Fruit fly (Drosophila melanogaster) whole organism, prepupa: ENCODE measurements around the gene CG42264.
A peak's percentile ranks its signal among the peaks of the same experiment; 100 is the strongest.

Experiments used
- CG10631 ChIP-seq: fragments of 200-800 bp; sonication (Bioruptor generic); optimal IDR thresholded peaks from 2 replicates; lab custom pipeline; 2016; ENCODE audit warnings: missing biosample characterization, missing genetic modification characterization
- CG10669 ChIP-seq: fragments of 200-800 bp; sonication (Bioruptor generic); optimal IDR thresholded peaks from 3 replicates; lab custom pipeline; 2018; ENCODE audit warnings: missing biosample characterization, mild to moderate bottlenecking, missing genetic modification characterization, moderate library complexity
- CG11294 ChIP-seq: fragments of 200-800 bp; sonication (Bioruptor generic); IDR thresholded peaks from 2 replicates; pipeline ENCODE4 v1.3.6; 2022; ENCODE audit warnings: missing biosample characterization, missing genetic modification characterization
- CG11902 ChIP-seq: fragments of 200-800 bp; sonication (Bioruptor generic); optimal IDR thresholded peaks from 3 replicates; lab custom pipeline; 2016; ENCODE audit warnings: missing biosample characterization, missing genetic modification characterization
- CG15336 ChIP-seq: fragments of 200-800 bp; sonication (Bioruptor generic); IDR thresholded peaks from 2 replicates; pipeline ENCODE4 v1.3.6; 2022; ENCODE audit warnings: missing biosample characterization, missing genetic modification characterization
- CG1621 ChIP-seq: fragments of 200-800 bp; sonication (Bioruptor generic); optimal IDR thresholded peaks from 3 replicates; lab custom pipeline; 2018; ENCODE audit warnings: missing biosample characterization, mild to moderate bottlenecking, missing genetic modification characterization
- CG16779 ChIP-seq: fragments of 200-800 bp; sonication (Bioruptor generic); optimal IDR thresholded peaks from 3 replicates; lab custom pipeline; 2017; ENCODE audit warnings: missing biosample characterization, mild to moderate bottlenecking, missing genetic modification characterization
- CG3032 ChIP-seq: fragments of 200-800 bp; optimal IDR thresholded peaks from 2 replicates; lab custom pipeline; 2019; ENCODE audit warnings: missing biosample characterization, mild to moderate bottlenecking, missing genetic modification characterization, moderate library complexity
- CG31627 ChIP-seq: fragments of 200-800 bp; sonication (Bioruptor generic); optimal IDR thresholded peaks from 3 replicates; lab custom pipeline; 2016; ENCODE audit warnings: missing biosample characterization, missing genetic modification characterization
- CG34406 ChIP-seq: fragments of 200-800 bp; sonication (Bioruptor generic); optimal IDR thresholded peaks from 3 replicates; lab custom pipeline; 2016; ENCODE audit warnings: missing biosample characterization, missing genetic modification characterization
- CG3919 ChIP-seq: fragments of 200-800 bp; sonication (Bioruptor generic); optimal IDR thresholded peaks from 3 replicates; lab custom pipeline; 2016; ENCODE audit warnings: missing biosample characterization, missing genetic modification characterization
- CG4318 ChIP-seq: fragments of 200-800 bp; sonication (Bioruptor generic); optimal IDR thresholded peaks from 3 replicates; lab custom pipeline; 2017; ENCODE audit warnings: missing biosample characterization, mild to moderate bottlenecking, missing genetic modification characterization
- CG6792 ChIP-seq: fragments of 200-800 bp; sonication (Bioruptor generic); optimal IDR thresholded peaks from 3 replicates; lab custom pipeline; 2016; ENCODE audit warnings: missing biosample characterization, missing genetic modification characterization
- CG6808 ChIP-seq: fragments of 200-800 bp; sonication (Bioruptor generic); optimal IDR thresholded peaks from 3 replicates; lab custom pipeline; 2017; ENCODE audit warnings: missing biosample characterization, missing genetic modification characterization, mild to moderate bottlenecking, moderate library complexity, missing genetic modification reagents
- CG6854 ChIP-seq: fragments of 200-800 bp; sonication (Bioruptor generic); optimal IDR thresholded peaks from 2 replicates; lab custom pipeline; 2017; ENCODE audit warnings: missing biosample characterization, mild to moderate bottlenecking, missing genetic modification characterization
- CG7368 ChIP-seq: fragments of 200-800 bp; sonication (Bioruptor generic); optimal IDR thresholded peaks from 3 replicates; lab custom pipeline; 2016; ENCODE audit warnings: missing biosample characterization, missing genetic modification characterization
- CG8319 ChIP-seq: fragments of 200-800 bp; sonication (Bioruptor generic); optimal IDR thresholded peaks from 3 replicates; lab custom pipeline; 2016; ENCODE audit warnings: missing biosample characterization, missing genetic modification characterization
- CG8632 ChIP-seq: fragments of 200-800 bp; sonication (Bioruptor generic); optimal IDR thresholded peaks from 3 replicates; lab custom pipeline; 2016; ENCODE audit warnings: missing biosample characterization, missing genetic modification characterization
- Eip75B ChIP-seq: fragments of 200-800 bp; sonication (Bioruptor generic); optimal IDR thresholded peaks from 3 replicates; lab custom pipeline; 2016; ENCODE audit warnings: missing biosample characterization, missing genetic modification characterization
- Eip78C ChIP-seq: fragments of 200-800 bp; sonication (Bioruptor generic); peaks from one replicate; lab custom pipeline; 2016; ENCODE audit warnings: missing biosample characterization, missing genetic modification characterization
- Eip93F ChIP-seq: fragments of 200-800 bp; sonication (Bioruptor generic); optimal IDR thresholded peaks from 2 replicates; lab custom pipeline; 2016; ENCODE audit warnings: missing biosample characterization, mild to moderate bottlenecking, missing genetic modification characterization
- Ets21C ChIP-seq: fragments of 200-800 bp; sonication (Bioruptor generic); optimal IDR thresholded peaks from 3 replicates; lab custom pipeline; 2016; ENCODE audit warnings: missing biosample characterization, missing genetic modification characterization
- Ets96B ChIP-seq: fragments of 200-800 bp; optimal IDR thresholded peaks from 2 replicates; lab custom pipeline; 2019; ENCODE audit warnings: missing biosample characterization, mild to moderate bottlenecking, missing genetic modification characterization, moderate library complexity
- Gug ChIP-seq: fragments of 200-800 bp; sonication (Bioruptor generic); IDR thresholded peaks from 2 replicates; pipeline ENCODE4 v1.3.6; 2022; ENCODE audit warnings: missing biosample characterization, missing genetic modification characterization
- Hr38 ChIP-seq: sonication (Bioruptor generic); optimal IDR thresholded peaks from 2 replicates; lab custom pipeline; 2016; ENCODE audit warnings: missing biosample characterization, missing genetic modification characterization
- Hr39 ChIP-seq: fragments of 200-800 bp; sonication (Bioruptor generic); optimal IDR thresholded peaks from 2 replicates; lab custom pipeline; 2016; ENCODE audit warnings: missing biosample characterization, missing genetic modification characterization
- Hr4 ChIP-seq: fragments of 200-800 bp; sonication (Bioruptor generic); optimal IDR thresholded peaks from 3 replicates; lab custom pipeline; 2016; ENCODE audit warnings: missing biosample characterization, missing genetic modification characterization
- Met ChIP-seq: fragments of 200-800 bp; sonication (Bioruptor generic); optimal IDR thresholded peaks from 3 replicates; lab custom pipeline; 2016; ENCODE audit warnings: missing biosample characterization, missing genetic modification characterization
- OdsH ChIP-seq: fragments of 200-800 bp; sonication (Bioruptor generic); optimal IDR thresholded peaks from 3 replicates; lab custom pipeline; 2016; ENCODE audit warnings: missing biosample characterization, missing genetic modification characterization
- Sox102F ChIP-seq: fragments of 200-800 bp; sonication (Bioruptor generic); optimal IDR thresholded peaks from 2 replicates; lab custom pipeline; 2016; ENCODE audit warnings: missing biosample characterization, mild to moderate bottlenecking, missing genetic modification characterization
- Sox14 ChIP-seq: fragments of 200-800 bp; sonication (Bioruptor generic); optimal IDR thresholded peaks from 3 replicates; lab custom pipeline; 2016; ENCODE audit warnings: missing biosample characterization, missing genetic modification characterization
- Sox15 ChIP-seq: fragments of 200-800 bp; sonication (Bioruptor generic); optimal IDR thresholded peaks from 3 replicates; lab custom pipeline; 2016; ENCODE audit warnings: missing biosample characterization, missing genetic modification characterization
- acj6 ChIP-seq: fragments of 200-800 bp; sonication (Bioruptor generic); optimal IDR thresholded peaks from 3 replicates; lab custom pipeline; 2016; ENCODE audit warnings: missing biosample characterization, missing genetic modification characterization
- cyc ChIP-seq: fragments of 200-800 bp; sonication (Bioruptor generic); optimal IDR thresholded peaks from 3 replicates; lab custom pipeline; 2016; ENCODE audit warnings: missing biosample characterization, missing genetic modification characterization
- dac ChIP-seq: fragments of 200-800 bp; sonication (Bioruptor generic); optimal IDR thresholded peaks from 2 replicates; lab custom pipeline; 2017; ENCODE audit warnings: missing biosample characterization, mild to moderate bottlenecking, missing genetic modification characterization
- dsx ChIP-seq: fragments of 200-800 bp; optimal IDR thresholded peaks from 3 replicates; lab custom pipeline; 2019; ENCODE audit warnings: missing biosample characterization, mild to moderate bottlenecking, missing genetic modification characterization, moderate library complexity; ENCODE audit not compliant: poor library complexity, severe bottlenecking
- fd85E ChIP-seq: fragments of 200-800 bp; sonication (Bioruptor generic); optimal IDR thresholded peaks from 3 replicates; lab custom pipeline; 2016; ENCODE audit warnings: missing biosample characterization, missing genetic modification characterization
- fkh ChIP-seq: fragments of 200-800 bp; sonication (Bioruptor generic); optimal IDR thresholded peaks from 3 replicates; lab custom pipeline; 2017; ENCODE audit warnings: missing biosample characterization, mild to moderate bottlenecking, missing genetic modification characterization, moderate library complexity
- lz ChIP-seq: fragments of 200-800 bp; sonication (Bioruptor generic); optimal IDR thresholded peaks from 3 replicates; lab custom pipeline; 2016; ENCODE audit warnings: missing biosample characterization, missing genetic modification characterization
- net ChIP-seq: fragments of 200-800 bp; sonication (Bioruptor generic); optimal IDR thresholded peaks from 3 replicates; lab custom pipeline; 2016; ENCODE audit warnings: missing biosample characterization, missing genetic modification characterization
- pdm3 ChIP-seq: fragments of 200-800 bp; sonication (Bioruptor generic); optimal IDR thresholded peaks from 3 replicates; lab custom pipeline; 2016; ENCODE audit warnings: missing biosample characterization, missing genetic modification characterization
- spab ChIP-seq: fragments of 200-800 bp; sonication (Bioruptor generic); optimal IDR thresholded peaks from 2 replicates; lab custom pipeline; 2017; ENCODE audit warnings: missing biosample characterization, mild to moderate bottlenecking, missing genetic modification characterization, missing genetic modification reagents
- topi ChIP-seq: fragments of 200-800 bp; sonication (Bioruptor generic); optimal IDR thresholded peaks from 3 replicates; lab custom pipeline; 2016; ENCODE audit warnings: missing biosample characterization, missing genetic modification characterization
- vri ChIP-seq: fragments of 200-800 bp; sonication (Bioruptor generic); optimal IDR thresholded peaks from 3 replicates; lab custom pipeline; 2016; ENCODE audit warnings: missing biosample characterization, mild to moderate bottlenecking, missing genetic modification characterization

The CG42264 gene

dm6 chrX:5745840-5746815 lies 30.3 kb downstream of the CG42264 start (continued):
- TF ChIP-seq CG16779 (tag; lab: Kevin White, UChicago) (peak; percentile 43), CG31627 (GFP tag; lab: Kevin White, UChicago) (peak; percentile 71), topi (GFP tag; lab: Kevin White, UChicago) (peak; percentile 74), CG3032 (tag; lab: Kevin White, UChicago) (peak; percentile 66), vri (GFP tag; lab: Kevin White, UChicago) (peak; percentile 67), fkh (peak; percentile 81), CG6808 (peak; percentile 61), Gug (GFP tag; lab: Robert Waterston, UW) (peak; percentile 66), CG8319 (GFP tag; lab: Kevin White, UChicago) (peak; percentile 33), CG6792 (GFP tag; lab: Kevin White, UChicago) (peak; percentile 75), Ets96B (tag; lab: Kevin White, UChicago) (peak; percentile 57), CG11902 (GFP tag; lab: Kevin White, UChicago) (peak; percentile 73), CG10669 (GFP tag; lab: Kevin White, UChicago) (peak; percentile 69), Ets21C (GFP tag; lab: Kevin White, UChicago) (peak; percentile 75), Sox102F (GFP tag; lab: Kevin White, UChicago) (peak; percentile 65), Eip78C (GFP tag; lab: Kevin White, UChicago) (peak; percentile 88), Eip75B (GFP tag; lab: Kevin White, UChicago) (peak; percentile 61), CG4318 (GFP tag; lab: Kevin White, UChicago) (peak; percentile 58), CG10631 (GFP tag; lab: Kevin White, UChicago) (peak; percentile 75), lz (GFP tag; lab: Kevin White, UChicago) (peak; percentile 76), OdsH (GFP tag; lab: Kevin White, UChicago) (peak; percentile 73), fd85E (GFP tag; lab: Kevin White, UChicago) (peak; percentile 17), CG34406 (GFP tag; lab: Kevin White, UChicago) (peak; percentile 77), pdm3 (GFP tag; lab: Kevin White, UChicago) (peak; percentile 83), CG11294 (GFP tag; lab: Robert Waterston, UW) (peak; percentile 60), Met (GFP tag; lab: Kevin White, UChicago) (peak; percentile 74), acj6 (peak; percentile 70)

dm6 chrX:5744992-5745732 lies 31.3 kb downstream of the CG42264 start:
- TF ChIP-seq Ets96B (tag; lab: Kevin White, UChicago) (no peak), Eip78C (GFP tag; lab: Kevin White, UChicago) (peak; percentile 80), Sox102F (GFP tag; lab: Kevin White, UChicago) (no peak), dac (GFP tag; lab: Kevin White, UChicago) (peak; percentile 0), CG8632 (GFP tag; lab: Kevin White, UChicago) (no peak), CG6808 (no peak), Hr38 (no peak), dsx (GFP tag; lab: Kevin White, UChicago) (no peak), net (GFP tag; lab: Kevin White, UChicago) (peak; percentile 27), vri (GFP tag; lab: Kevin White, UChicago) (no peak), Hr4 (peak; percentile 38), Sox14 (GFP tag; lab: Kevin White, UChicago) (peak; percentile 36), spab (no peak), CG16779 (tag; lab: Kevin White, UChicago) (no peak), Eip93F (GFP tag; lab: Kevin White, UChicago) (no peak), CG4318 (GFP tag; lab: Kevin White, UChicago) (peak; percentile 38), fkh (no peak), CG15336 (GFP tag; lab: Robert Waterston, UW) (peak; percentile 42; the same call in 1 of the 2 replicates), CG31627 (GFP tag; lab: Kevin White, UChicago) (peak; percentile 7), CG3919 (no peak), cyc (peak; percentile 32), CG11294 (GFP tag; lab: Robert Waterston, UW) (no peak), Hr39 (GFP tag; lab: Kevin White, UChicago) (peak; percentile 18), topi (GFP tag; lab: Kevin White, UChicago) (peak; percentile 39), Sox15 (GFP tag; lab: Kevin White, UChicago) (no peak), CG1621 (tag; lab: Kevin White, UChicago) (no peak), CG6854 (no peak), acj6 (peak; percentile 27), OdsH (GFP tag; lab: Kevin White, UChicago) (peak; percentile 38), CG7368 (GFP tag; lab: Kevin White, UChicago) (no peak), lz (GFP tag; lab: Kevin White, UChicago) (peak; percentile 38), CG34406 (GFP tag; lab: Kevin White, UChicago) (no peak)
